Fruit fly (Drosophila melanogaster) whole organism, prepupa: ENCODE results near the gene RpL6.

Source experiments
- Blimp-1 ChIP-seq: fragments of 200-800 bp; sonication (Bioruptor generic); optimal IDR thresholded peaks from 3 replicates; lab custom pipeline; 2017; ENCODE audit warnings: missing biosample characterization, missing genetic modification characterization, mild to moderate bottlenecking, moderate library complexity, missing genetic modification reagents
- CG10631 ChIP-seq: fragments of 200-800 bp; sonication (Bioruptor generic); optimal IDR thresholded peaks from 2 replicates; lab custom pipeline; 2016; ENCODE audit warnings: missing biosample characterization, missing genetic modification characterization
- CG10669 ChIP-seq: fragments of 200-800 bp; sonication (Bioruptor generic); optimal IDR thresholded peaks from 3 replicates; lab custom pipeline; 2018; ENCODE audit warnings: missing biosample characterization, mild to moderate bottlenecking, missing genetic modification characterization, moderate library complexity
- CG11294 ChIP-seq: fragments of 200-800 bp; sonication (Bioruptor generic); IDR thresholded peaks from 2 replicates; pipeline ENCODE4 v1.3.6; 2022; ENCODE audit warnings: missing biosample characterization, missing genetic modification characterization
- CG11762 ChIP-seq: fragments of 200-800 bp; sonication (Bioruptor generic); optimal IDR thresholded peaks from 3 replicates; lab custom pipeline; 2016; ENCODE audit warnings: missing biosample characterization, missing genetic modification characterization; ENCODE audit not compliant: insufficient read depth
- CG11902 ChIP-seq: fragments of 200-800 bp; sonication (Bioruptor generic); optimal IDR thresholded peaks from 3 replicates; lab custom pipeline; 2016; ENCODE audit warnings: missing biosample characterization, missing genetic modification characterization
- CG15336 ChIP-seq: fragments of 200-800 bp; sonication (Bioruptor generic); IDR thresholded peaks from 2 replicates; pipeline ENCODE4 v1.3.6; 2022; ENCODE audit warnings: missing biosample characterization, missing genetic modification characterization
- CG16779 ChIP-seq: fragments of 200-800 bp; sonication (Bioruptor generic); optimal IDR thresholded peaks from 3 replicates; lab custom pipeline; 2017; ENCODE audit warnings: missing biosample characterization, mild to moderate bottlenecking, missing genetic modification characterization
- CG3032 ChIP-seq: fragments of 200-800 bp; optimal IDR thresholded peaks from 2 replicates; lab custom pipeline; 2019; ENCODE audit warnings: missing biosample characterization, mild to moderate bottlenecking, missing genetic modification characterization, moderate library complexity
- CG31627 ChIP-seq: fragments of 200-800 bp; sonication (Bioruptor generic); optimal IDR thresholded peaks from 3 replicates; lab custom pipeline; 2016; ENCODE audit warnings: missing biosample characterization, missing genetic modification characterization
- CG32006 ChIP-seq: fragments of 200-800 bp; sonication (Bioruptor generic); optimal IDR thresholded peaks from 3 replicates; lab custom pipeline; 2017; ENCODE audit warnings: missing biosample characterization, mild to moderate bottlenecking, missing genetic modification characterization
- CG3919 ChIP-seq: fragments of 200-800 bp; sonication (Bioruptor generic); optimal IDR thresholded peaks from 3 replicates; lab custom pipeline; 2016; ENCODE audit warnings: missing biosample characterization, missing genetic modification characterization
- CG4318 ChIP-seq: fragments of 200-800 bp; sonication (Bioruptor generic); optimal IDR thresholded peaks from 3 replicates; lab custom pipeline; 2017; ENCODE audit warnings: missing biosample characterization, mild to moderate bottlenecking, missing genetic modification characterization
- CG6163 ChIP-seq: fragments of 200-800 bp; sonication (Bioruptor generic); IDR thresholded peaks from 3 replicates; pipeline ENCODE4 v1.3.6; 2022; ENCODE audit warnings: missing biosample characterization, missing genetic modification characterization
- CG6808 ChIP-seq: fragments of 200-800 bp; sonication (Bioruptor generic); optimal IDR thresholded peaks from 3 replicates; lab custom pipeline; 2017; ENCODE audit warnings: missing biosample characterization, missing genetic modification characterization, mild to moderate bottlenecking, moderate library complexity, missing genetic modification reagents
- CG6854 ChIP-seq: fragments of 200-800 bp; sonication (Bioruptor generic); optimal IDR thresholded peaks from 2 replicates; lab custom pipeline; 2017; ENCODE audit warnings: missing biosample characterization, mild to moderate bottlenecking, missing genetic modification characterization
- CG7368 ChIP-seq: fragments of 200-800 bp; sonication (Bioruptor generic); optimal IDR thresholded peaks from 3 replicates; lab custom pipeline; 2016; ENCODE audit warnings: missing biosample characterization, missing genetic modification characterization
- CG8119 ChIP-seq: fragments of 200-800 bp; sonication (Bioruptor generic); IDR thresholded peaks from 3 replicates; pipeline ENCODE4 v1.3.6; 2022; ENCODE audit warnings: missing biosample characterization, missing genetic modification characterization
- CG8319 ChIP-seq: fragments of 200-800 bp; sonication (Bioruptor generic); optimal IDR thresholded peaks from 3 replicates; lab custom pipeline; 2016; ENCODE audit warnings: missing biosample characterization, missing genetic modification characterization
- CG8632 ChIP-seq: fragments of 200-800 bp; sonication (Bioruptor generic); optimal IDR thresholded peaks from 3 replicates; lab custom pipeline; 2016; ENCODE audit warnings: missing biosample characterization, missing genetic modification characterization
- Eip78C ChIP-seq: fragments of 200-800 bp; sonication (Bioruptor generic); peaks from one replicate; lab custom pipeline; 2016; ENCODE audit warnings: missing biosample characterization, missing genetic modification characterization
- Ets96B ChIP-seq: fragments of 200-800 bp; optimal IDR thresholded peaks from 2 replicates; lab custom pipeline; 2019; ENCODE audit warnings: missing biosample characterization, mild to moderate bottlenecking, missing genetic modification characterization, moderate library complexity
- Hr38 ChIP-seq: sonication (Bioruptor generic); optimal IDR thresholded peaks from 2 replicates; lab custom pipeline; 2016; ENCODE audit warnings: missing biosample characterization, missing genetic modification characterization
- Hr39 ChIP-seq: fragments of 200-800 bp; sonication (Bioruptor generic); optimal IDR thresholded peaks from 2 replicates; lab custom pipeline; 2016; ENCODE audit warnings: missing biosample characterization, missing genetic modification characterization
- Hr4 ChIP-seq: fragments of 200-800 bp; sonication (Bioruptor generic); optimal IDR thresholded peaks from 3 replicates; lab custom pipeline; 2016; ENCODE audit warnings: missing biosample characterization, missing genetic modification characterization
- Met ChIP-seq: fragments of 200-800 bp; sonication (Bioruptor generic); optimal IDR thresholded peaks from 3 replicates; lab custom pipeline; 2016; ENCODE audit warnings: missing biosample characterization, missing genetic modification characterization
- Smox ChIP-seq: fragments of 200-800 bp; sonication (Bioruptor generic); optimal IDR thresholded peaks from 3 replicates; lab custom pipeline; 2016; ENCODE audit warnings: missing biosample characterization, missing genetic modification characterization
- Sox102F ChIP-seq: fragments of 200-800 bp; sonication (Bioruptor generic); optimal IDR thresholded peaks from 2 replicates; lab custom pipeline; 2016; ENCODE audit warnings: missing biosample characterization, mild to moderate bottlenecking, missing genetic modification characterization
- Sox14 ChIP-seq: fragments of 200-800 bp; sonication (Bioruptor generic); optimal IDR thresholded peaks from 3 replicates; lab custom pipeline; 2016; ENCODE audit warnings: missing biosample characterization, missing genetic modification characterization
- achi ChIP-seq: fragments of 200-800 bp; sonication (Bioruptor generic); optimal IDR thresholded peaks from 3 replicates; lab custom pipeline; 2016; ENCODE audit warnings: missing biosample characterization, missing genetic modification characterization
- acj6 ChIP-seq: fragments of 200-800 bp; sonication (Bioruptor generic); optimal IDR thresholded peaks from 3 replicates; lab custom pipeline; 2016; ENCODE audit warnings: missing biosample characterization, missing genetic modification characterization
- dac ChIP-seq: fragments of 200-800 bp; sonication (Bioruptor generic); optimal IDR thresholded peaks from 2 replicates; lab custom pipeline; 2017; ENCODE audit warnings: missing biosample characterization, mild to moderate bottlenecking, missing genetic modification characterization
- dsx ChIP-seq: fragments of 200-800 bp; optimal IDR thresholded peaks from 3 replicates; lab custom pipeline; 2019; ENCODE audit warnings: missing biosample characterization, mild to moderate bottlenecking, missing genetic modification characterization, moderate library complexity; ENCODE audit not compliant: poor library complexity, severe bottlenecking
- eg ChIP-seq: fragments of 200-800 bp; sonication (Bioruptor generic); IDR thresholded peaks from 3 replicates; pipeline ENCODE4 v1.3.6; 2022; ENCODE audit warnings: missing biosample characterization, missing genetic modification characterization
- esn ChIP-seq: fragments of 200-800 bp; sonication (Bioruptor generic); optimal IDR thresholded peaks from 2 replicates; lab custom pipeline; 2016; ENCODE audit warnings: missing biosample characterization, mild to moderate bottlenecking, missing genetic modification characterization, moderate library complexity
- fd59A ChIP-seq: fragments of 200-800 bp; sonication (Bioruptor generic); optimal IDR thresholded peaks from 2 replicates; lab custom pipeline; 2017; ENCODE audit warnings: missing biosample characterization, mild to moderate bottlenecking, missing genetic modification characterization, missing genetic modification reagents
- fd85E ChIP-seq: fragments of 200-800 bp; sonication (Bioruptor generic); optimal IDR thresholded peaks from 3 replicates; lab custom pipeline; 2016; ENCODE audit warnings: missing biosample characterization, missing genetic modification characterization
- fkh ChIP-seq: fragments of 200-800 bp; sonication (Bioruptor generic); optimal IDR thresholded peaks from 3 replicates; lab custom pipeline; 2017; ENCODE audit warnings: missing biosample characterization, mild to moderate bottlenecking, missing genetic modification characterization, moderate library complexity
- net ChIP-seq: fragments of 200-800 bp; sonication (Bioruptor generic); optimal IDR thresholded peaks from 3 replicates; lab custom pipeline; 2016; ENCODE audit warnings: missing biosample characterization, missing genetic modification characterization
- pdm3 ChIP-seq: fragments of 200-800 bp; sonication (Bioruptor generic); optimal IDR thresholded peaks from 3 replicates; lab custom pipeline; 2016; ENCODE audit warnings: missing biosample characterization, missing genetic modification characterization
- salr ChIP-seq, 2 experiments: fragments of 200-800 bp; sonication (Bioruptor generic); optimal IDR thresholded peaks; 3 replicates each; lab custom pipeline; 2016 to 2018; ENCODE audit warnings: missing biosample characterization in 2 of 2, missing genetic modification characterization in 2 of 2, mild to moderate bottlenecking in 1 of 2
- ss ChIP-seq, 2 experiments: fragments of 200-800 bp; sonication (Bioruptor generic); optimal IDR thresholded peaks; 2 replicates in 1 of 2; 3 replicates in 1 of 2; lab custom pipeline; 2017 to 2018; ENCODE audit warnings: mild to moderate bottlenecking in 2 of 2, missing biosample characterization in 2 of 2, missing genetic modification characterization in 2 of 2, moderate library complexity in 1 of 2
- svp ChIP-seq: fragments of 200-800 bp; sonication (Bioruptor generic); peaks from one replicate; lab custom pipeline; 2016; ENCODE audit warnings: missing biosample characterization, missing genetic modification characterization
- topi ChIP-seq: fragments of 200-800 bp; sonication (Bioruptor generic); optimal IDR thresholded peaks from 3 replicates; lab custom pipeline; 2016; ENCODE audit warnings: missing biosample characterization, missing genetic modification characterization
- vri ChIP-seq: fragments of 200-800 bp; sonication (Bioruptor generic); optimal IDR thresholded peaks from 3 replicates; lab custom pipeline; 2016; ENCODE audit warnings: missing biosample characterization, mild to moderate bottlenecking, missing genetic modification characterization

RpL6 gene

DNA sequence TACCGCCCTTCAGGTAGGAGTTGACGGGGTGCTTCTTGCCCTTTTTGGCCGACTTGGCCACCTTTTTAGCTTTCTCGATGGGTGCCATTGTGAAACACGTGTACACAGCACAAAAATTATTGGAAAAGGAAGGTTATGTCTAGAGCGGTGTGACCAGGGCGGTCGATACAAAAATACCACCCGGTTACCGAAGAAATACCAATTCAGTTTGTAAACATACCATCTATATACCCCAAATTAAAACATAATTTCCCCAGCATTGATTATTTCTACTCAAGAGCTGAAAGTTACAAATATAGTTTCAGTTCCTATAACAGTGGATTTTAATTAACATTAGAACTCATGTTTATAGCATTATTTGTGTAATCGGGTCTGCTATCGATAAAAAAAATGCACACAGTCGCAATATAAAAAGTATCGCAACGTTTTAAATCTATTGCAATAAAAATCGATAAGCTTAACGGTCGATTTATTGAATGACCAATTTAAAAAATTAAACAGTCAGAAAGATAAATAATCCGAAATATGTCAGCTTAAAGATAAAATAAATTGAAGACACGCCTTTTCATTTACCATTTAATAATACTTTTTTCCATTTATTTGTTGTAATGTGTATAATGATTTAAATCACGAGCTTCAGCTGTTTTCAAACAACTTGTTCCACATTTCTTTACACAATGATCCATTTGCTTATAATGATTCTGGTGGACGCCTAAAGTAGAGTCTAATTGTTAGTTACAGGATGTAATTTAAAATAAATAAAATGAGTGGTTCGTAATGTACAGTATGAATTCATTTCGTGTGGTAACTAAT is at the start of gene RpL6:
TSS of gene RpL6 (minus strand) at position 134 of the 813 bp plus-strand sequence.
- no peak for TF ChIP-seq CG10631 (GFP tag; lab: Kevin White, UChicago)
- peak; percentile 52 for TF ChIP-seq CG6808
- TF ChIP-seq fd59A (GFP tag; lab: Kevin White, UChicago) = no peak
- no peak for TF ChIP-seq CG7368
- no peak for TF ChIP-seq CG3919 (GFP tag; lab: Kevin White, UChicago)
- no peak for TF ChIP-seq Hr38
- TF ChIP-seq eg (GFP tag; lab: Robert Waterston, UW) = no peak
- no peak for TF ChIP-seq CG11902
- TF ChIP-seq CG4318 (GFP tag; lab: Kevin White, UChicago) = no peak
- no peak for TF ChIP-seq dac (GFP tag; lab: Kevin White, UChicago)
- TF ChIP-seq Hr39 (GFP tag; lab: Kevin White, UChicago) = no peak
- no peak for TF ChIP-seq salr (GFP tag; optimal IDR thresholded peaks at IDR 0.05; lab: Kevin White, UChicago)
- no peak for TF ChIP-seq achi (GFP tag; lab: Kevin White, UChicago)
- no peak for TF ChIP-seq Ets96B (tag; lab: Kevin White, UChicago)
- peak; percentile 41 for TF ChIP-seq Sox14 (GFP tag; lab: Kevin White, UChicago)
- no peak for TF ChIP-seq topi (GFP tag; lab: Kevin White, UChicago)
- TF ChIP-seq CG6163 (GFP tag; lab: Robert Waterston, UW) = no peak
- TF ChIP-seq Eip78C = peak; percentile 63
- no peak for TF ChIP-seq dsx (GFP tag; lab: Kevin White, UChicago)
- TF ChIP-seq CG31627 = no peak
- TF ChIP-seq CG8119 = no peak
- TF ChIP-seq esn = peak; percentile 23
- TF ChIP-seq CG16779 (tag; lab: Kevin White, UChicago) = no peak
- no peak for TF ChIP-seq CG11294
- no peak for TF ChIP-seq acj6 (GFP tag; lab: Kevin White, UChicago)
- no peak for TF ChIP-seq Smox (GFP tag; lab: Kevin White, UChicago)
- TF ChIP-seq CG10669 (GFP tag; lab: Kevin White, UChicago) = no peak
- TF ChIP-seq CG11762 (GFP tag; lab: Kevin White, UChicago) = no peak
- no peak for TF ChIP-seq net (GFP tag; lab: Kevin White, UChicago)
- TF ChIP-seq pdm3 (GFP tag; lab: Kevin White, UChicago) = no peak
- TF ChIP-seq CG32006 = no peak
- TF ChIP-seq vri (GFP tag; lab: Kevin White, UChicago) = peak; percentile 5
- no peak for TF ChIP-seq fd85E (GFP tag; lab: Kevin White, UChicago)
- TF ChIP-seq Blimp-1 = no peak
- TF ChIP-seq Met (GFP tag; lab: Kevin White, UChicago) = no peak
- no peak for TF ChIP-seq ss (GFP tag; optimal IDR thresholded peaks at IDR 0.05; lab: Kevin White, UChicago)
- no peak for TF ChIP-seq Sox102F
- peak; percentile 59 for TF ChIP-seq CG6854 (GFP tag; lab: Kevin White, UChicago)
- no peak; the same call in 1 of the 2 replicates for TF ChIP-seq CG15336
- peak; percentile 83 for TF ChIP-seq svp (GFP tag; lab: Kevin White, UChicago)
- no peak for TF ChIP-seq CG8319
- TF ChIP-seq Hr4 (GFP tag; lab: Kevin White, UChicago) = no peak
- peak; percentile 39 for TF ChIP-seq fkh (GFP tag; lab: Kevin White, UChicago)
- TF ChIP-seq CG8632 = no peak
- no peak for TF ChIP-seq CG3032 (tag; lab: Kevin White, UChicago)
